Worm (Caenorhabditis elegans): ENCODE measurements around the gene srj-23.

ce11 chrV:1422269-1422668, 29.2 kb upstream of the srj-23 start:
- TF ChIP-seq nhr-11 (tag; optimal IDR thresholded peaks at IDR 0.05), result no peak
- TF ChIP-seq nhr-25 (tag; optimal IDR thresholded peaks at IDR 0.05), result no peak
- no peak for TF ChIP-seq lin-39 (tag; optimal IDR thresholded peaks at IDR 0.05)
